Fruit fly (Drosophila melanogaster) Kc167 (cell line): Measurements from ENCODE around the gene CG14269.

ENCODE experiments used
- Myc ChIP-seq: fragments of >200 bp; optimal IDR thresholded peaks from 2 replicates; lab custom pipeline; 2017; ENCODE audit warnings: missing external identifiers
- Sin3A ChIP-seq: fragments of >200 bp; optimal IDR thresholded peaks from 2 replicates; lab custom pipeline; 2018; ENCODE audit warnings: missing external identifiers
- h ChIP-seq: fragments of >200 bp; optimal IDR thresholded peaks from 3 replicates; lab custom pipeline; 2018; ENCODE audit warnings: missing external identifiers
- insv ChIP-seq: fragments of >200 bp; optimal IDR thresholded peaks from 3 replicates; lab custom pipeline; 2018; ENCODE audit warnings: missing external identifiers
- psq ChIP-seq: fragments of >200 bp; optimal IDR thresholded peaks from 2 replicates; lab custom pipeline; 2017; ENCODE audit warnings: missing external identifiers
- ttk ChIP-seq: sonication (Bioruptor generic); optimal IDR thresholded peaks from 2 replicates; lab custom pipeline; 2017; ENCODE audit warnings: missing external identifiers

Gene CG14269

dm6 chrX:3435707-3436106, at the start of gene CG14269:
Gene CG14269, minus strand, starts transcription at chrX:3435807.
- TF ChIP-seq h (no peak), psq (lab: Kevin White, UChicago) (no peak), insv (lab: Kevin White, UChicago) (no peak), Sin3A (lab: Kevin White, UChicago) (no peak), ttk (no peak), Myc (lab: Kevin White, UChicago) (no peak)

dm6 chrX:3485304-3485703, 49.7 kb upstream of the CG14269 start, which contains the start of the genes CG14270 and CG10803:
Gene CG14270, minus strand, starts transcription at chrX:3485378.
Gene CG10803, plus strand, starts transcription at chrX:3485650.
- TF ChIP-seq Sin3A (lab: Kevin White, UChicago), result no peak
- no peak for TF ChIP-seq h
- TF ChIP-seq psq (lab: Kevin White, UChicago), result no peak
- no peak for TF ChIP-seq insv (lab: Kevin White, UChicago)
- TF ChIP-seq ttk, result no peak

- TF ChIP-seq psq (lab: Kevin White, UChicago), result no peak
- no peak for TF ChIP-seq insv (lab: Kevin White, UChicago)
- no peak for TF ChIP-seq Myc (lab: Kevin White, UChicago)
- TF ChIP-seq ttk, result no peak
- TF ChIP-seq Sin3A (lab: Kevin White, UChicago), result no peak
- no peak for TF ChIP-seq h
Measured at dm6 chrX:3482119-3483014, 46.8 kb upstream of the CG14269 start, which contains the start of the genes CG10804 and CG10802. Gene CG10804, minus strand, starts transcription at chrX:3482322. Gene CG10802, plus strand, starts transcription at chrX:3482965.

dm6 chrX:3481034-3481433, 45.4 kb upstream of the CG14269 start:
- TF ChIP-seq Myc (lab: Kevin White, UChicago) (no peak), insv (lab: Kevin White, UChicago) (no peak), ttk (no peak), psq (lab: Kevin White, UChicago) (no peak), h (no peak), Sin3A (lab: Kevin White, UChicago) (no peak)

DNA sequence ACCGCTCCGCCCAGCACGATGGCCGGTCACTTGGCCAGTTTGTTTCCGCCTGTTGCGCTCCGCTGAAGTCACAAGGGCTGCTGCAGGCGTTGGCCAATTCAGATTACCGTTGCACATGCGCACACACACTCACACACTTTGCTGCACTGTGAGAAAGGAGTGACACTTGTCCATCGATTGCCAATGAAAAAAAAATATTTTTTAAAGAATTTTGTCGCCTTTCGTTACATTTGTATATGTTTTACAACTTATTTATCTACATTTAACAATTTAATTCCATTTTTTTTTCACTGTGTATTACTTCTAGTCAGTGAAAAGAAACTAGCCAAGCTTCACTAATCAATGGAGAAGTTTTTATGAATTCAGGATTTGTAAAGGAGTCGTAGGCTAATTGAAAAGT, 40.4 kb upstream of the CG14269 start:
- TF ChIP-seq h (no peak), insv (lab: Kevin White, UChicago) (no peak), Myc (lab: Kevin White, UChicago) (no peak), psq (lab: Kevin White, UChicago) (no peak), ttk (no peak), Sin3A (lab: Kevin White, UChicago) (no peak)

DNA sequence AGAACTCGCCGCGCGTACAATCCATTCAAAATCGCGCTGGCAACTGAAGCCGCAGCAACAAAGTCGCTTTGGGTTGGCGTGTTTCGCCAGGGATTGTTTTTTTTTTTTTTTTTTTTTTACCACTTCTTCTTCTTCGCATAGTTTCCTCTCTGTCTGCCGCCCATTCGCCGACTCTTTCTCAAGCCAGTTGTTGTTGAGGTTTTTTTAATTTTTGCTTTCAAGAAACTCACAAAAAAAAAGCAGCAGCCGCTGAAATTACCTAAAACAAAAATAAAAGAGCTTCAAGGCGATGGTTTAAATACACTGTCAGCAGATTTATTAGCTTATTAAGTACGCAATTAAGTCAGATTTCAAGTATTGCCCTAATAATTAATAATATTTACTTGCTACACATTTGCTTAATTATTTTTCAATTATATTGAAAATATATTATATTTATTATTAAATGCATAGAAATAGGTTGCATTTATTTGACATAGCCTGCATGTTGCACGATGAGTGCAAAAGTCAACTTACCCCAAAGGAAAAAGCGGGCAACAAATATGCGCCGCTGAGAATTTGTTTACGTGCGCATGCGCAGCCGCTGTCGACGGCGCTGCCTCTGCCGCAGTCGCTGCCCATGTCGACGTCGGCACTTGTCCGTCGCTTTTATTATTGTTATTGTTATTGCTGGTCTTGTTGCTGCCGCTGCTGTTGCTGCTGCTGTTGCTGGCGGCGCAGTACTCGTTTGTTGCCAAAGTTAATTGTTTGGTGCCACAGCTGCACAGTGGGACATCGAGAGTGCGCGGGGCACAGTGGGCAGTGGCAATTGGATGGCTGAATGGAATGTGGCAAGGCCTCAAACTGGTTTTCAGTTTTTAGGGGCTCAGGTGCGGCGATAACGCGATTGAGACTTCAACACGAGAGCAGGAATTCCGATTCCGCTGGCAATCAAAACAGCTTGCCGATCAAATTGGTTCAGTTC, 39.2 kb upstream of the CG14269 start, which contains the start of gene CG12206:
Gene CG12206 (minus strand): TSS at position 49 of the 964 bp plus-strand sequence.
- TF ChIP-seq Sin3A (lab: Kevin White, UChicago), result no peak
- TF ChIP-seq Myc (lab: Kevin White, UChicago), result no peak
- TF ChIP-seq psq (lab: Kevin White, UChicago), result no peak
- no peak for TF ChIP-seq insv (lab: Kevin White, UChicago)
- TF ChIP-seq ttk, result no peak
- no peak for TF ChIP-seq h

DNA sequence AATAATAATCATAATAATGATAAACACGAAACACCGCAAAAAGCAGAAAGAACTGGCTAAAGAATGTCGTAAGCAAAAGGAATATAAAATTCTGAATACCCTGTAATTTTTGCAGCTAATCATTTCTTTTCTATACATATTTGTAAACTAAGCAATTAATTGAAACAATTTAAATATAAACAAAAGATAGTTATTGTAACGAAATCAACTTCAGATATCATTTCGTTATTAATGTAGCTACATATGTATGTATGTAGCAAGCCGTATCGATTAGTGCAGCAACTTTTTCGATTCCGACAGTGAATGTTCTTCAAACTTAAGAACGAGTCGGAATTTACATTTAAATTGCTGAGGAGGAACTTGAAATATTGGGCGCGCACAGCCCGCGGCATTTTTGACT, 38.0 kb upstream of the CG14269 start:
- no peak for TF ChIP-seq insv (lab: Kevin White, UChicago)
- TF ChIP-seq Sin3A (lab: Kevin White, UChicago), result no peak
- TF ChIP-seq ttk, result no peak
- TF ChIP-seq psq (lab: Kevin White, UChicago), result no peak
- no peak for TF ChIP-seq Myc (lab: Kevin White, UChicago)
- TF ChIP-seq h, result no peak

dm6 chrX:3470467-3471079, 35.0 kb upstream of the CG14269 start:
- no peak for TF ChIP-seq h
- TF ChIP-seq ttk, result no peak
- no peak for TF ChIP-seq insv (lab: Kevin White, UChicago)
- no peak for TF ChIP-seq Sin3A (lab: Kevin White, UChicago)
- TF ChIP-seq psq (lab: Kevin White, UChicago), result no peak
- no peak for TF ChIP-seq Myc (lab: Kevin White, UChicago)

DNA sequence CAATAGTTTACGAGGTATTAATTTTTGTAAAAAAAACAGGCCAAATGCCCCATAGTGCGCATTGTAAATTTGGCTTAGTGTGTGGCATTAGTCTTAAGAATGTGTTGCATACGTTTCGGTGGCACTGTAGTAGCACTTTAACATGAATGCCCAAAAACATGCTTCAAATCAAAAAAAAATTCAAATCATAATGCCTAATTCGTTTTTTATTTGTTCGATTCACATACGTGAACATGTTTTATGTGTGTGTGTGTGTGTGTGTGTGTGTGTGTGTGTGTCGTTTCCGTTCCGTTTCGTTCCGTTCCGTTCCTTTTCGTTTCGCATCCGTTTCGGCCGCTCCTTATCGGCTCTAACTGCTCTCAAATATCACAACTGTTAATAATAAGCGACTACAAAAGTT, 29.9 kb upstream of the CG14269 start:
- no peak for TF ChIP-seq Myc (lab: Kevin White, UChicago)
- TF ChIP-seq psq (lab: Kevin White, UChicago), result no peak
- TF ChIP-seq insv (lab: Kevin White, UChicago), result no peak
- no peak for TF ChIP-seq h
- no peak for TF ChIP-seq Sin3A (lab: Kevin White, UChicago)
- no peak for TF ChIP-seq ttk

- TF ChIP-seq psq (lab: Kevin White, UChicago) (no peak), Sin3A (lab: Kevin White, UChicago) (no peak)
Measured at dm6 chrX:3463944-3464343, 28.3 kb upstream of the CG14269 start, which contains the start of gene CG16781. Gene CG16781, minus strand, starts transcription at chrX:3464044.

- TF ChIP-seq insv (lab: Kevin White, UChicago) (no peak), psq (lab: Kevin White, UChicago) (no peak), Myc (lab: Kevin White, UChicago) (no peak), ttk (no peak), h (no peak), Sin3A (lab: Kevin White, UChicago) (no peak)
Measured at dm6 chrX:3460140-3460642, 24.6 kb upstream of the CG14269 start, which contains the start of the genes CG16782 and CG10801. Gene CG16782, minus strand, starts transcription at chrX:3460240. Gene CG10801, plus strand, starts transcription at chrX:3460592.
